Worm (Caenorhabditis elegans): Measurements from ENCODE around the gene Y50E8A.11.

DNA sequence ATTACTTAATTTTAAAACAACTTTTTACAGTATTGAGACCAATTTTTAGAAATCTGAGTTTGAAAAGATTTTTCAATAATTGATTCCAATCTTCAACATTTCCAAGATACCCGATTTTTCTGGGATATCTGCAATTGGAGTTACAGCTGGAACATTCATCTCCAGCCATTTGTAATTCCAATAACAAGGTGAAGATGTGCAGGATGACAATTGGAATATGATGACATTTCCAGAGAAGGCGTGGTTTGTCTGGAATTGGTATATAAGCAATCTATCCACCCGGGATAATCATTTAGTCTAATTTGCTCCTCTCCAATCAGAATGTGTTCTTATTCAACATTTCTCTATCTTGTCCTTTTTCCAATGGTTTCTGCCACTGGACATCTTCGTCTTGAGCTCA, at the start of gene Y50E8A.11:
- TF ChIP-seq ZK546.5 (tag; optimal IDR thresholded peaks at IDR 0.05) (no peak), nhr-237 (tag; optimal IDR thresholded peaks at IDR 0.05) (no peak), pqm-1 (tag; optimal IDR thresholded peaks at IDR 0.05) (no peak), elt-3 (tag; optimal IDR thresholded peaks at IDR 0.05) (no peak), ztf-11 (tag; optimal IDR thresholded peaks at IDR 0.05) (no peak), ceh-9 (tag; optimal IDR thresholded peaks at IDR 0.05) (no peak), ama-1 (optimal IDR thresholded peaks at IDR 0.05) (no peak), ceh-82 (tag; optimal IDR thresholded peaks at IDR 0.05) (no peak), jun-1 (tag; optimal IDR thresholded peaks at IDR 0.05) (no peak)

Measured in whole organism, L3 larva.